Fruit fly (Drosophila melanogaster): ENCODE measurements around the gene CG18178.

Gene CG18178

DNA sequence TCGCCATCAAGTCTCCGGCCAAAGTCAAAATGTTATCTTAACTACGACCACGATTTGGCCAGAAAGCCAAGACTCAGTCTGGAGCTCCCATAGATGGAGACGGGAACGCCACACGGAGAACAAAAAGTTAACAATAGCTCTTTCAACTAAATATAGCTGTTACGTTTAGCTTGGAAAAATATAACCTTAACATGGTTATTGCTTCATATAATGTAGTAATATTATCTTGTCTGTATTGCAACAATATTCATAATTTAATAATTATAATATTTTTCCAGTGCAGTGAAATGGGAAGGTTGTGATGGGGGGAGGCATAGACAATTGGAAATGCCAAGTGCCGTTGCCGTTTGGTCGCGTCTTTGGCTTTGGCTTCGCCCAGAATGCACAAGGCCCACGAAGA is 26.4 kb upstream of the CG18178 start (continued):
- TF ChIP-seq Ets96B (tag; optimal IDR thresholded peaks at IDR 0.05) (peak; percentile 32), CG11294 (GFP tag; IDR thresholded peaks at IDR 0.05) (peak; percentile 63; the same call in 1 of the 2 replicates), CG10669 (GFP tag; optimal IDR thresholded peaks at IDR 0.05) (no peak), CG9139 (GFP tag; optimal IDR thresholded peaks at IDR 0.05) (no peak), spab (GFP tag; optimal IDR thresholded peaks at IDR 0.05) (no peak), fd59A (GFP tag; optimal IDR thresholded peaks at IDR 0.05) (no peak), salr (GFP tag; optimal IDR thresholded peaks at IDR 0.05) (peak in 1 of 2 experiments; percentile 70), Eip78C (GFP tag) (peak; percentile 70)

- TF ChIP-seq CG3032 (tag; optimal IDR thresholded peaks at IDR 0.05) (peak; percentile 98), CG9139 (GFP tag; optimal IDR thresholded peaks at IDR 0.05) (peak; percentile 86), Lpt (GFP tag; optimal IDR thresholded peaks at IDR 0.05) (peak; percentile 98), ss (GFP tag; optimal IDR thresholded peaks at IDR 0.05) (peak; percentile 74 to 93), fd85E (GFP tag; optimal IDR thresholded peaks at IDR 0.05) (peak; percentile 87), CG6854 (GFP tag; optimal IDR thresholded peaks at IDR 0.05) (peak; percentile 87), CG6792 (GFP tag; optimal IDR thresholded peaks at IDR 0.05) (peak; percentile 91), acj6 (GFP tag; optimal IDR thresholded peaks at IDR 0.05) (peak; percentile 89), CG7368 (GFP tag; optimal IDR thresholded peaks at IDR 0.05) (peak; percentile 95), dsx (GFP tag; optimal IDR thresholded peaks at IDR 0.05; ENCODE audit: poor library complexity, severe bottlenecking) (peak; percentile 78), Sox102F (GFP tag; optimal IDR thresholded peaks at IDR 0.05) (peak; percentile 88), vri (GFP tag; optimal IDR thresholded peaks at IDR 0.05) (no peak), Hr39 (GFP tag; optimal IDR thresholded peaks at IDR 0.05) (peak; percentile 79), Eip78C (GFP tag) (peak; percentile 97), achi (GFP tag; optimal IDR thresholded peaks at IDR 0.05) (peak; percentile 88), CG11762 (GFP tag; optimal IDR thresholded peaks at IDR 0.05; ENCODE audit: insufficient read depth) (peak; percentile 96), dac (GFP tag; optimal IDR thresholded peaks at IDR 0.05) (peak; percentile 96), Hr38 (GFP tag; optimal IDR thresholded peaks at IDR 0.05) (no peak), CG8119 (GFP tag; IDR thresholded peaks at IDR 0.05) (peak; percentile 98), CG32006 (GFP tag; optimal IDR thresholded peaks at IDR 0.05) (peak; percentile 96), spab (GFP tag; optimal IDR thresholded peaks at IDR 0.05) (peak; percentile 92), CG31627 (GFP tag; optimal IDR thresholded peaks at IDR 0.05) (peak; percentile 81), fd59A (GFP tag; optimal IDR thresholded peaks at IDR 0.05) (peak; percentile 87), fkh (GFP tag; optimal IDR thresholded peaks at IDR 0.05) (no peak), CG6808 (GFP tag; optimal IDR thresholded peaks at IDR 0.05) (peak; percentile 98), CG6163 (GFP tag; IDR thresholded peaks at IDR 0.05) (peak; percentile 94), net (GFP tag; optimal IDR thresholded peaks at IDR 0.05) (peak; percentile 89), Eip93F (GFP tag; optimal IDR thresholded peaks at IDR 0.05) (peak; percentile 64), Ets96B (tag; optimal IDR thresholded peaks at IDR 0.05) (peak; percentile 97), cyc (GFP tag; optimal IDR thresholded peaks at IDR 0.05) (peak; percentile 95), CG10631 (GFP tag; optimal IDR thresholded peaks at IDR 0.05) (peak; percentile 93), Sox14 (GFP tag; optimal IDR thresholded peaks at IDR 0.05) (peak; percentile 88), CG3919 (GFP tag; optimal IDR thresholded peaks at IDR 0.05) (peak; percentile 98), Ets21C (GFP tag; optimal IDR thresholded peaks at IDR 0.05) (peak; percentile 85), pdm3 (GFP tag; optimal IDR thresholded peaks at IDR 0.05) (peak; percentile 89), Blimp-1 (GFP tag; optimal IDR thresholded peaks at IDR 0.05) (peak; percentile 91), CG11902 (GFP tag; optimal IDR thresholded peaks at IDR 0.05) (peak; percentile 90), Smox (GFP tag; optimal IDR thresholded peaks at IDR 0.05) (peak; percentile 88), OdsH (GFP tag; optimal IDR thresholded peaks at IDR 0.05) (peak; percentile 89), CG10669 (GFP tag; optimal IDR thresholded peaks at IDR 0.05) (peak; percentile 98), Hr4 (GFP tag; optimal IDR thresholded peaks at IDR 0.05) (peak; percentile 94), topi (GFP tag; optimal IDR thresholded peaks at IDR 0.05) (peak; percentile 94), lz (GFP tag; optimal IDR thresholded peaks at IDR 0.05) (peak; percentile 93), CG1621 (tag; optimal IDR thresholded peaks at IDR 0.05) (peak; percentile 84), Sox15 (GFP tag; optimal IDR thresholded peaks at IDR 0.05) (peak; percentile 66), Gug (GFP tag; IDR thresholded peaks at IDR 0.05) (peak; percentile 90), svp (GFP tag) (peak; percentile 93)
These were observed 25.2 kb upstream of the CG18178 start for dm6 chr3L:9744060-9744549.
